Worm (Caenorhabditis elegans): ENCODE results near the gene F42G8.8.

DNA sequence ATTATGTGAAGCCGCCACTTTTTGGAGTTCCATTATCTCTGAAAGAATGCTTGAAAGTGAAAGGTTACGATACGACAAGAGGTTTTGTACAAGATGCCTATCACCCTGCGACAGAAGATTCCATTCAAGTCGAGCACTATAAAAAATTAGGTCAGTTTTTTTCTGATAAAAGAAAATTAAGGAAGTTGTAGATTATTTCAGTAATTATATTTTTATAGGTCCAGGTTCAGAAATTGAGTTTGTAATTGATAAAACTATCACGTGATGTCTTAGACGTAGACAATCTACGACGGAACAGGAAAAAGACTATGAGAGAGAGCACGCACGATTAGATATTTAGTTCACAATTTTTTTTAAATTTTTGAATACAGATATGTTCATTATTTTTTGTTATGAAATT lies 41.1 kb downstream of the F42G8.8 start:
- no peak for TF ChIP-seq blmp-1 (tag; optimal IDR thresholded peaks at IDR 0.05)
- TF ChIP-seq ceh-39 (tag; optimal IDR thresholded peaks at IDR 0.05), result no peak
- TF ChIP-seq nhr-237 (tag; optimal IDR thresholded peaks at IDR 0.05), result no peak
- TF ChIP-seq ztf-11 (tag; optimal IDR thresholded peaks at IDR 0.05), result no peak
- no peak for TF ChIP-seq nhr-28 (tag; optimal IDR thresholded peaks at IDR 0.05)
- TF ChIP-seq elt-3 (tag; optimal IDR thresholded peaks at IDR 0.05), result no peak
- no peak for TF ChIP-seq snpc-4 (tag; optimal IDR thresholded peaks at IDR 0.05)
- TF ChIP-seq pha-4 (tag; optimal IDR thresholded peaks at IDR 0.05), result no peak
- no peak for TF ChIP-seq unc-62 (GFP tag; optimal IDR thresholded peaks at IDR 0.05)
- no peak for TF ChIP-seq sptf-1 (tag; optimal IDR thresholded peaks at IDR 0.05)
- no peak for TF ChIP-seq lin-13 (tag; optimal IDR thresholded peaks at IDR 0.05)
- TF ChIP-seq nhr-76 (tag; optimal IDR thresholded peaks at IDR 0.05), result no peak
- no peak for TF ChIP-seq lin-32 (GFP tag; optimal IDR thresholded peaks at IDR 0.05)

Data from whole organism, mixed stage, embryonic.